Fruit fly (Drosophila melanogaster): ENCODE results near the gene Irk3.
A peak's percentile ranks its signal among the peaks of the same experiment; 100 is the strongest.

Gene Irk3

dm6 chr2L:18693877-18694723 is 19.4 kb downstream of the Irk3 start (continued):
- peak; percentile 84 for TF ChIP-seq CG13894 (tag; optimal IDR thresholded peaks at IDR 0.05)
- peak; percentile 74 for TF ChIP-seq her (GFP tag; optimal IDR thresholded peaks at IDR 0.05)
- TF ChIP-seq mirr (GFP tag; optimal IDR thresholded peaks at IDR 0.05) = peak; percentile 74
- TF ChIP-seq tll (GFP tag; optimal IDR thresholded peaks at IDR 0.05) = no peak
- peak; percentile 2 for TF ChIP-seq CG9817 (tag; optimal IDR thresholded peaks at IDR 0.05)
- TF ChIP-seq en (GFP tag; optimal IDR thresholded peaks at IDR 0.05) = peak; percentile 45
- peak; percentile 41 for TF ChIP-seq ems (GFP tag; optimal IDR thresholded peaks at IDR 0.05)
- TF ChIP-seq CG7556 (GFP tag; optimal IDR thresholded peaks at IDR 0.05) = peak; percentile 70
- TF ChIP-seq vfl (GFP tag; optimal IDR thresholded peaks at IDR 0.05) = peak; percentile 1
- TF ChIP-seq ttk (GFP tag; IDR thresholded peaks at IDR 0.05) = no peak
- TF ChIP-seq CG6254 (GFP tag; optimal IDR thresholded peaks at IDR 0.05) = peak; percentile 47
- TF ChIP-seq vnd (GFP tag; IDR thresholded peaks at IDR 0.05; ENCODE audit: partially characterized antibody) = no peak
- peak; percentile 17 for TF ChIP-seq NC2α (GFP tag; optimal IDR thresholded peaks at IDR 0.05)
- TF ChIP-seq CG7839 (tag; optimal IDR thresholded peaks at IDR 0.05) = peak; percentile 48
- TF ChIP-seq Jarid2 (GFP tag; optimal IDR thresholded peaks at IDR 0.05) = no peak
- peak; percentile 45; the same call in 1 of the 2 replicates for TF ChIP-seq Atf6 (GFP tag; IDR thresholded peaks at IDR 0.05)
- TF ChIP-seq CG12659 (GFP tag; optimal IDR thresholded peaks at IDR 0.05) = peak; percentile 50
- peak; percentile 60 for TF ChIP-seq MBD-R2 (GFP tag; IDR thresholded peaks at IDR 0.05)
- TF ChIP-seq BEAF-32 (GFP tag; optimal IDR thresholded peaks at IDR 0.05) = no peak
- 0 out of 2 replicates have a peak, but pooled peaks have one; percentile 20 for TF ChIP-seq CG14667 (GFP tag; IDR thresholded peaks at IDR 0.05)
- TF ChIP-seq CoRest (tag; optimal IDR thresholded peaks at IDR 0.05) = peak; percentile 13
- TF ChIP-seq CG2889 (GFP tag; IDR thresholded peaks at IDR 0.05) = peak; percentile 63; the same call in 1 of the 3 replicates
- TF ChIP-seq CG15073 (GFP tag; optimal IDR thresholded peaks at IDR 0.05) = peak; percentile 7
- peak; percentile 90 for TF ChIP-seq D19A (tag; optimal IDR thresholded peaks at IDR 0.05)
- TF ChIP-seq lov (optimal IDR thresholded peaks at IDR 0.05) = no peak
- 0 out of 3 replicates have a peak, but pooled peaks have one; percentile 31 for TF ChIP-seq lov (GFP tag; IDR thresholded peaks at IDR 0.05)
- TF ChIP-seq CG2116 (GFP tag; optimal IDR thresholded peaks at IDR 0.05) = peak; percentile 40
- peak; percentile 44 for TF ChIP-seq CG33213 (GFP tag; optimal IDR thresholded peaks at IDR 0.05)
- TF ChIP-seq CG12744 (GFP tag; optimal IDR thresholded peaks at IDR 0.05) = peak; percentile 42
- TF ChIP-seq CG6689 (GFP tag; IDR thresholded peaks at IDR 0.05) = peak; percentile 69
- peak; percentile 19 for TF ChIP-seq CG11398 (GFP tag; optimal IDR thresholded peaks at IDR 0.05)
- TF ChIP-seq CG7928 (GFP tag; optimal IDR thresholded peaks at IDR 0.05) = no peak
- no peak for TF ChIP-seq CG8388 (GFP tag; optimal IDR thresholded peaks at IDR 0.05)
- TF ChIP-seq Mrtf (GFP tag; IDR thresholded peaks at IDR 0.05) = peak; percentile 55; the same call in 2 of the 3 replicates
- peak; percentile 46 for TF ChIP-seq dmrt99B (tag; optimal IDR thresholded peaks at IDR 0.05)
- 0 out of 2 replicates have a peak, but pooled peaks have one; percentile 36 for TF ChIP-seq CG1024 (GFP tag; IDR thresholded peaks at IDR 0.05)
- TF ChIP-seq HLHmδ (GFP tag; optimal IDR thresholded peaks at IDR 0.05) = no peak
- TF ChIP-seq E2f2 (GFP tag; IDR thresholded peaks at IDR 0.05) = peak; percentile 73; the same call in 1 of the 2 replicates
- TF ChIP-seq CG9437 (GFP tag; optimal IDR thresholded peaks at IDR 0.05) = peak; percentile 58
- peak; percentile 37 for TF ChIP-seq CrebB (tag; optimal IDR thresholded peaks at IDR 0.05)
- TF ChIP-seq sqz (GFP tag; optimal IDR thresholded peaks at IDR 0.05) = peak; percentile 99
- TF ChIP-seq Hsf (GFP tag; optimal IDR thresholded peaks at IDR 0.05) = peak; percentile 51
- 0 out of 2 replicates have a peak, but pooled peaks have one; percentile 21 for TF ChIP-seq gt (GFP tag; IDR thresholded peaks at IDR 0.05)
- peak; percentile 89 for TF ChIP-seq Ets65A (GFP tag)
- peak; percentile 38 for TF ChIP-seq CG3163 (GFP tag; optimal IDR thresholded peaks at IDR 0.05)
- TF ChIP-seq Eip74EF (GFP tag; optimal IDR thresholded peaks at IDR 0.05) = peak in 1 of 2 experiments; percentile 94
- TF ChIP-seq Hand (GFP tag; optimal IDR thresholded peaks at IDR 0.05) = peak; percentile 10
- TF ChIP-seq vvl (GFP tag; IDR thresholded peaks at IDR 0.05) = peak; percentile 73

Data from whole organism, embryonic.